Worm (Caenorhabditis elegans): Measurements from ENCODE around the gene dcs-1.
A peak's percentile ranks its signal among the peaks of the same experiment; 100 is the strongest.

Gene dcs-1

ce11 chrV:20119770-20120169, 29.2 kb upstream of the dcs-1 start:
- TF ChIP-seq nhr-12 (tag; optimal IDR thresholded peaks at IDR 0.05) (no peak), snpc-4 (tag; optimal IDR thresholded peaks at IDR 0.05) (no peak), ceh-16 (tag; optimal IDR thresholded peaks at IDR 0.05) (no peak), skn-1 (tag; optimal IDR thresholded peaks at IDR 0.05) (no peak), ama-1 (optimal IDR thresholded peaks at IDR 0.05) (no peak), nhr-67 (tag; optimal IDR thresholded peaks at IDR 0.05) (no peak), lin-39 (tag; optimal IDR thresholded peaks at IDR 0.05) (no peak), daf-12 (tag; optimal IDR thresholded peaks at IDR 0.05) (no peak), unc-39 (tag; optimal IDR thresholded peaks at IDR 0.05) (no peak), mdl-1 (tag; optimal IDR thresholded peaks at IDR 0.05) (no peak), nhr-77 (tag; optimal IDR thresholded peaks at IDR 0.05) (no peak), mml-1 (tag; optimal IDR thresholded peaks at IDR 0.05) (no peak), ceh-28 (tag; optimal IDR thresholded peaks at IDR 0.05) (no peak), nhr-43 (tag; optimal IDR thresholded peaks at IDR 0.05; ENCODE audit: poor library complexity, severe bottlenecking) (no peak), nfya-1 (tag; optimal IDR thresholded peaks at IDR 0.05; ENCODE audit: insufficient read depth) (no peak), elt-2 (tag; optimal IDR thresholded peaks at IDR 0.05) (no peak), nhr-23 (tag; optimal IDR thresholded peaks at IDR 0.05) (no peak)

ce11 chrV:20105210-20105793, 14.8 kb upstream of the dcs-1 start:
- no peak for TF ChIP-seq tbx-2 (tag; optimal IDR thresholded peaks at IDR 0.05)
- peak; percentile 97 for TF ChIP-seq ceh-28 (tag; optimal IDR thresholded peaks at IDR 0.05)
- TF ChIP-seq elt-2 (tag; optimal IDR thresholded peaks at IDR 0.05): no peak

- TF ChIP-seq hmg-11 (tag; optimal IDR thresholded peaks at IDR 0.05) (no peak), ceh-28 (tag; optimal IDR thresholded peaks at IDR 0.05) (peak; percentile 94)
These were observed 13.9 kb upstream of the dcs-1 start for ce11 chrV:20104417-20104816.

- no peak for TF ChIP-seq hmg-11 (tag; optimal IDR thresholded peaks at IDR 0.05)
- no peak for TF ChIP-seq nhr-77 (tag; optimal IDR thresholded peaks at IDR 0.05)
- no peak for TF ChIP-seq egl-5 (tag; optimal IDR thresholded peaks at IDR 0.05)
- no peak for TF ChIP-seq pha-4 (tag; optimal IDR thresholded peaks at IDR 0.05)
- no peak for TF ChIP-seq sea-2 (GFP tag; optimal IDR thresholded peaks at IDR 0.05)
- no peak for TF ChIP-seq lsy-12 (tag; optimal IDR thresholded peaks at IDR 0.05)
These were observed 6.6 kb upstream of the dcs-1 start for ce11 chrV:20097164-20097563.

- TF ChIP-seq lsy-12 (tag; optimal IDR thresholded peaks at IDR 0.05): no peak
- no peak for TF ChIP-seq unc-62 (GFP tag; optimal IDR thresholded peaks at IDR 0.05)
- no peak for TF ChIP-seq ZK546.5 (tag; optimal IDR thresholded peaks at IDR 0.05)
- no peak for TF ChIP-seq zag-1 (tag; optimal IDR thresholded peaks at IDR 0.05)
- TF ChIP-seq pha-4 (tag; optimal IDR thresholded peaks at IDR 0.05): no peak
- TF ChIP-seq nhr-25 (tag; optimal IDR thresholded peaks at IDR 0.05): no peak
- TF ChIP-seq snpc-4 (tag; optimal IDR thresholded peaks at IDR 0.05): no peak
- no peak for TF ChIP-seq elt-3 (tag; optimal IDR thresholded peaks at IDR 0.05)
- no peak for TF ChIP-seq nhr-23 (tag; optimal IDR thresholded peaks at IDR 0.05)
- TF ChIP-seq pqm-1 (tag; optimal IDR thresholded peaks at IDR 0.05): no peak
- TF ChIP-seq R02D3.7 (tag; optimal IDR thresholded peaks at IDR 0.05): no peak
- no peak for TF ChIP-seq ceh-16 (tag; optimal IDR thresholded peaks at IDR 0.05)
- no peak for TF ChIP-seq unc-39 (tag; optimal IDR thresholded peaks at IDR 0.05)
- no peak for TF ChIP-seq sea-2 (GFP tag; optimal IDR thresholded peaks at IDR 0.05)
These were observed 4.4 kb upstream of the dcs-1 start, which contains the start of gene nlp-69 for ce11 chrV:20094908-20095307. Gene nlp-69, minus strand, starts transcription at chrV:20095008.

ce11 chrV:20093940-20094339, 3.4 kb upstream of the dcs-1 start:
- TF ChIP-seq ama-1 (optimal IDR thresholded peaks at IDR 0.05) (no peak), nhr-23 (tag; optimal IDR thresholded peaks at IDR 0.05) (no peak), mdl-1 (tag; optimal IDR thresholded peaks at IDR 0.05) (no peak), daf-12 (tag; optimal IDR thresholded peaks at IDR 0.05) (no peak), ceh-28 (tag; optimal IDR thresholded peaks at IDR 0.05) (no peak), unc-62 (GFP tag; optimal IDR thresholded peaks at IDR 0.05) (no peak), jun-1 (tag; optimal IDR thresholded peaks at IDR 0.05) (no peak), fos-1 (tag; optimal IDR thresholded peaks at IDR 0.05) (no peak), elt-2 (tag; optimal IDR thresholded peaks at IDR 0.05) (no peak), eor-1 (tag; optimal IDR thresholded peaks at IDR 0.05) (no peak), nhr-67 (tag; optimal IDR thresholded peaks at IDR 0.05) (no peak), elt-3 (tag; optimal IDR thresholded peaks at IDR 0.05) (no peak), ztf-4 (tag; optimal IDR thresholded peaks at IDR 0.05) (no peak), elt-1 (tag; optimal IDR thresholded peaks at IDR 0.05) (no peak), nhr-237 (tag; optimal IDR thresholded peaks at IDR 0.05) (no peak)
